Worm (Caenorhabditis elegans) whole organism, L3 larva: ENCODE data around the gene vrk-1.
A peak's percentile ranks its signal among the peaks of the same experiment; 100 is the strongest.

Source experiments
- aly-2 ChIP-seq: fragments of 150-350 bp; optimal IDR thresholded peaks from 2 replicates; lab custom pipeline; 2014; ENCODE audit warnings: missing biosample characterization, missing genetic modification characterization
- daf-12 ChIP-seq: fragments of 150-350 bp; optimal IDR thresholded peaks from 2 replicates; lab custom pipeline; 2014; ENCODE audit warnings: missing biosample characterization, missing genetic modification reagents, missing genetic modification characterization
- egl-27 ChIP-seq: sonication (generic microtip); optimal IDR thresholded peaks from 4 replicates; lab custom pipeline; 2017; ENCODE audit warnings: missing biosample characterization, missing genetic modification reagents, missing genetic modification characterization
- elt-2 ChIP-seq: sonication (generic microtip); optimal IDR thresholded peaks from 2 replicates; lab custom pipeline; 2016; ENCODE audit warnings: missing genetic modification reagents, mild to moderate bottlenecking, missing genetic modification characterization, missing compliant biosample characterization
- fkh-10 ChIP-seq: sonication (generic microtip); optimal IDR thresholded peaks from 2 replicates; lab custom pipeline; 2017; ENCODE audit warnings: missing biosample characterization, missing genetic modification reagents, missing genetic modification characterization
- sea-2 ChIP-seq: fragments of 150-350 bp; sonication (generic microtip); optimal IDR thresholded peaks from 4 replicates; lab custom pipeline; 2014; ENCODE audit warnings: missing biosample characterization, missing genetic modification reagents, missing genetic modification characterization

ce11 chrII:5948681-5949080 lies 26.9 kb downstream of the vrk-1 start:
- TF ChIP-seq aly-2, result no peak
- peak; percentile 72 for TF ChIP-seq fkh-10
- TF ChIP-seq egl-27 (tag; lab: Kevin White, UChicago), result no peak
- TF ChIP-seq daf-12, result no peak
- no peak for TF ChIP-seq elt-2 (tag; lab: Kevin White, UChicago)
- no peak for TF ChIP-seq sea-2 (GFP tag; lab: Kevin White, UChicago)
